Worm (Caenorhabditis elegans): ENCODE results near the gene glp-1.

DNA sequence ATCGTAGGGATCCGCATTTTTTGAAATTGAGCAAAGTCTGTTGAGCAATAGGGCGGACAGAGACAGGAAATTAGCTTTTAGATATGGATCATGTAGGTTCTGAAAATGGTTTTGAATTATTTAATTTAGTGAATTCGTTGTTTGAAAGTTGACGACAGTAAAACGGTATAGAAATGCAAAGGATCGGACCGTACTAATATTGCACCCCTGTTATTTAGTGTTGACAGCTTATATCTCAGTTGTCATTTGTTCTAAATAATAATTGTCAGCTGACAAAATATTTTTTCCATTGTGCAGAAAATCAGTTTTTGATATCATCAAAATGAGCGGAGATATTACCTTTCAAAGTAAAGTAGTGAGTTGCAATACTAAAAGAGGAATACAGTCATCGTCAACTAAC is 20.7 kb upstream of the glp-1 start, which contains the start of gene lin-12:
- TF ChIP-seq tbx-11 (GFP tag; IDR thresholded peaks at IDR 0.05) (no peak), hnd-1 (tag; optimal IDR thresholded peaks at IDR 0.05) (no peak), aly-1 (tag; optimal IDR thresholded peaks at IDR 0.05) (no peak), pes-1 (GFP tag; IDR thresholded peaks at IDR 0.05) (no peak)
